Worm (Caenorhabditis elegans): ENCODE data around the gene glb-3.

Gene glb-3

ce11 chrV:11121247-11121646, 13.1 kb upstream of the glb-3 start (continued):
- TF ChIP-seq hlh-30 (tag; optimal IDR thresholded peaks at IDR 0.05; ENCODE audit: insufficient read depth) (peak; percentile 93), attf-4 (tag; optimal IDR thresholded peaks at IDR 0.05) (no peak), nhr-25 (tag; optimal IDR thresholded peaks at IDR 0.05; ENCODE audit: borderline replicate concordance, insufficient read depth) (no peak), egl-43 (GFP tag; IDR thresholded peaks at IDR 0.05) (no peak), lin-29 (GFP tag; IDR thresholded peaks at IDR 0.05) (no peak), Y5F2A.4 (GFP tag; optimal IDR thresholded peaks at IDR 0.05) (no peak), ztf-7 (tag; optimal IDR thresholded peaks at IDR 0.05) (no peak), madf-9 (GFP tag; conservative IDR thresholded peaks at IDR 0.05) (no peak), saeg-2 (GFP tag; IDR thresholded peaks at IDR 0.05) (no peak), zag-1 (tag; optimal IDR thresholded peaks at IDR 0.05) (no peak), jun-1 (tag; optimal IDR thresholded peaks at IDR 0.05) (no peak), ztf-11 (tag; optimal IDR thresholded peaks at IDR 0.05) (no peak), mdl-1 (tag; optimal IDR thresholded peaks at IDR 0.05) (peak; percentile 56 to 90)

ce11 chrV:11122466-11122865, 11.9 kb upstream of the glb-3 start, which contains the start of gene mboa-2:
TSS of gene mboa-2 (minus strand) at chrV:11122493.
- peak; percentile 56 for TF ChIP-seq nhr-102 (tag; optimal IDR thresholded peaks at IDR 0.05)
- peak; percentile 9 for TF ChIP-seq pqm-1 (tag; optimal IDR thresholded peaks at IDR 0.05)
- TF ChIP-seq nhr-48 (tag; optimal IDR thresholded peaks at IDR 0.05): peak; percentile 12
- TF ChIP-seq php-3 (GFP tag; IDR thresholded peaks at IDR 0.05): no peak
- no peak for TF ChIP-seq fkh-10 (GFP tag; optimal IDR thresholded peaks at IDR 0.05)
- peak; percentile 65 for TF ChIP-seq T20F7.1 (GFP tag; optimal IDR thresholded peaks at IDR 0.05)
- TF ChIP-seq nhr-28 (tag; optimal IDR thresholded peaks at IDR 0.05): peak; percentile 50
- no peak for TF ChIP-seq vab-7 (GFP tag; IDR thresholded peaks at IDR 0.05)
- peak; percentile 59 for TF ChIP-seq lin-38 (GFP tag; IDR thresholded peaks at IDR 0.05)
- TF ChIP-seq zfp-3 (GFP tag; conservative IDR thresholded peaks at IDR 0.05): peak; percentile 43; the same call in 1 of the 2 replicates
- TF ChIP-seq madf-9 (GFP tag; conservative IDR thresholded peaks at IDR 0.05): no peak
- TF ChIP-seq arid-1 (GFP tag; conservative IDR thresholded peaks at IDR 0.05): peak; percentile 31; the same call in 1 of the 2 replicates
- no peak for TF ChIP-seq skn-1 (tag; optimal IDR thresholded peaks at IDR 0.05)
- TF ChIP-seq lsy-2 (tag; optimal IDR thresholded peaks at IDR 0.05): peak in 1 of 2 experiments; percentile 63
- TF ChIP-seq gei-8 (GFP tag; optimal IDR thresholded peaks at IDR 0.05): peak; percentile 14
- peak; percentile 60 for TF ChIP-seq hlh-11 (tag; optimal IDR thresholded peaks at IDR 0.05)
- TF ChIP-seq rbr-2 (tag; optimal IDR thresholded peaks at IDR 0.05): peak; percentile 20
- TF ChIP-seq dve-1 (tag; optimal IDR thresholded peaks at IDR 0.05; ENCODE audit: insufficient read depth): peak; percentile 83
- TF ChIP-seq mep-1 (tag; optimal IDR thresholded peaks at IDR 0.05): peak; percentile 66
- peak; percentile 72 for TF ChIP-seq duxl-1 (tag; optimal IDR thresholded peaks at IDR 0.05; ENCODE audit: poor library complexity)
- TF ChIP-seq ceh-20 (GFP tag; IDR thresholded peaks at IDR 0.05): 0 out of 2 replicates have a peak, but pooled peaks have one; percentile 16
- TF ChIP-seq pha-4 (GFP tag; IDR thresholded peaks at IDR 0.05): no peak
- no peak for TF ChIP-seq pha-4 (tag; optimal IDR thresholded peaks at IDR 0.05)
- peak; percentile 52 for TF ChIP-seq dmd-6 (GFP tag; IDR thresholded peaks at IDR 0.05)
- TF ChIP-seq mes-2 (tag; optimal IDR thresholded peaks at IDR 0.05; ENCODE audit: poor library complexity, severe bottlenecking): peak; percentile 51
- no peak for TF ChIP-seq set-16 (GFP tag; IDR thresholded peaks at IDR 0.05)
- TF ChIP-seq zfp-2 (tag; optimal IDR thresholded peaks at IDR 0.05): no peak
- peak in 1 of 2 experiments; percentile 79 for TF ChIP-seq daf-16 (GFP tag; optimal IDR thresholded peaks at IDR 0.05)
- TF ChIP-seq daf-16 (tag; optimal IDR thresholded peaks at IDR 0.05): peak; percentile 76
- TF ChIP-seq lin-1 (GFP tag; IDR thresholded peaks at IDR 0.05): 0 out of 2 replicates have a peak, but pooled peaks have one; percentile 9
- no peak for TF ChIP-seq hif-1 (tag; optimal IDR thresholded peaks at IDR 0.05)
- no peak for TF ChIP-seq daf-8 (GFP tag; IDR thresholded peaks at IDR 0.05)

Measured in whole organism, L4 larva.